Fruit fly (Drosophila melanogaster): ENCODE data around the gene CG9837.

- no peak for TF ChIP-seq CG7045 (GFP tag; optimal IDR thresholded peaks at IDR 0.05)
- no peak for TF ChIP-seq kay (GFP tag; ENCODE audit: borderline replicate concordance)
- TF ChIP-seq Hr96 (GFP tag; optimal IDR thresholded peaks at IDR 0.05) = no peak
These were observed 6.3 kb downstream of the CG9837 start for dm6 chr3R:8807048-8807447.
